Fruit fly (Drosophila melanogaster) whole organism, embryonic: ENCODE data around the gene Datp.

Source experiments
- Blimp-1 ChIP-seq: fragments of 200-800 bp; sonication (Bioruptor generic); optimal IDR thresholded peaks from 3 replicates; lab custom pipeline; 2018; ENCODE audit warnings: missing biosample characterization, missing genetic modification characterization, mild to moderate bottlenecking, moderate library complexity, missing genetic modification reagents
- CG10431 ChIP-seq: fragments of 200-800 bp; sonication (Bioruptor generic); optimal IDR thresholded peaks from 3 replicates; lab custom pipeline; 2018; ENCODE audit warnings: missing biosample characterization, mild to moderate bottlenecking, missing genetic modification characterization
- CG10959 ChIP-seq: fragments of 200-800 bp; sonication (Bioruptor generic); IDR thresholded peaks from 2 replicates; pipeline ENCODE4 v1.3.6; 2022; ENCODE audit warnings: missing biosample characterization, missing genetic modification characterization
- CG11456 ChIP-seq: fragments of 200-800 bp; sonication (Bioruptor generic); IDR thresholded peaks from 3 replicates; pipeline ENCODE4 v1.3.6; 2022; ENCODE audit warnings: missing biosample characterization, missing genetic modification characterization
- CG11504 ChIP-seq: fragments of 200-800 bp; sonication (Bioruptor generic); optimal IDR thresholded peaks from 3 replicates; lab custom pipeline; 2019; ENCODE audit warnings: missing biosample characterization, mild to moderate bottlenecking, missing genetic modification characterization, moderate library complexity
- CG11560 ChIP-seq: fragments of 200-800 bp; sonication (Bioruptor generic); IDR thresholded peaks from 3 replicates; pipeline ENCODE4 v1.3.6; 2022; ENCODE audit warnings: missing biosample characterization, missing genetic modification characterization
- CG11696 ChIP-seq: fragments of 200-800 bp; sonication (Bioruptor generic); IDR thresholded peaks from 2 replicates; pipeline ENCODE4 v1.3.6; 2022; ENCODE audit warnings: missing biosample characterization, missing genetic modification characterization
- CG12769 ChIP-seq: fragments of 200-800 bp; sonication (Bioruptor generic); optimal IDR thresholded peaks from 2 replicates; lab custom pipeline; 2019; ENCODE audit warnings: missing biosample characterization, mild to moderate bottlenecking, missing genetic modification characterization, moderate library complexity
- CG14441 ChIP-seq: fragments of 200-800 bp; sonication (Bioruptor generic); IDR thresholded peaks from 2 replicates; pipeline ENCODE4 v1.3.6; 2022; ENCODE audit warnings: missing biosample characterization, missing genetic modification characterization
- CG15514 ChIP-seq: fragments of 200-800 bp; sonication (Bioruptor generic); optimal IDR thresholded peaks from 3 replicates; lab custom pipeline; 2017; ENCODE audit warnings: missing biosample characterization, missing genetic modification characterization, mild to moderate bottlenecking, moderate library complexity, missing genetic modification reagents
- CG17328 ChIP-seq: fragments of 200-800 bp; sonication (Bioruptor generic); IDR thresholded peaks from 2 replicates; pipeline ENCODE4 v1.3.6; 2022; ENCODE audit warnings: missing biosample characterization, missing genetic modification characterization
- CG2116 ChIP-seq: fragments of 200-800 bp; sonication (Bioruptor generic); optimal IDR thresholded peaks from 3 replicates; lab custom pipeline; 2018; ENCODE audit warnings: missing biosample characterization, mild to moderate bottlenecking, missing genetic modification characterization
- CG3163 ChIP-seq: fragments of 200-800 bp; sonication (Bioruptor generic); optimal IDR thresholded peaks from 3 replicates; lab custom pipeline; 2016; ENCODE audit warnings: missing biosample characterization, missing genetic modification characterization
- CG34224 ChIP-seq: fragments of 200-800 bp; sonication (Bioruptor generic); IDR thresholded peaks from 3 replicates; pipeline ENCODE4 v1.3.6; 2022; ENCODE audit warnings: missing biosample characterization, missing genetic modification characterization; ENCODE audit not compliant: partially characterized antibody
- CG43689 ChIP-seq: fragments of 200-800 bp; sonication (Bioruptor generic); IDR thresholded peaks from 2 replicates; pipeline ENCODE4 v1.3.6; 2022; ENCODE audit warnings: missing biosample characterization, missing genetic modification characterization
- CG4707 ChIP-seq: fragments of 200-800 bp; sonication (Bioruptor generic); optimal IDR thresholded peaks from 2 replicates; lab custom pipeline; 2018; ENCODE audit warnings: missing biosample characterization, mild to moderate bottlenecking, missing genetic modification characterization, moderate library complexity
- CG5180 ChIP-seq: fragments of 200-800 bp; sonication (Bioruptor generic); optimal IDR thresholded peaks from 3 replicates; lab custom pipeline; 2017; ENCODE audit warnings: missing biosample characterization, missing genetic modification characterization, mild to moderate bottlenecking, moderate library complexity, missing genetic modification reagents
- CG6683 ChIP-seq: fragments of 200-800 bp; sonication (Bioruptor generic); optimal IDR thresholded peaks from 2 replicates; lab custom pipeline; 2017; ENCODE audit warnings: missing biosample characterization, mild to moderate bottlenecking, missing genetic modification characterization, missing genetic modification reagents
- CG8089 ChIP-seq: fragments of 200-800 bp; sonication (Bioruptor generic); optimal IDR thresholded peaks from 3 replicates; lab custom pipeline; 2016; ENCODE audit warnings: missing biosample characterization, missing genetic modification characterization
- CG9876 ChIP-seq: fragments of 200-800 bp; sonication (Bioruptor generic); optimal IDR thresholded peaks from 2 replicates; lab custom pipeline; 2016; ENCODE audit warnings: missing biosample characterization, missing genetic modification characterization
- Gsc ChIP-seq: fragments of 200-800 bp; sonication (Bioruptor generic); IDR thresholded peaks from 2 replicates; pipeline ENCODE4 v1.3.6; 2022; ENCODE audit warnings: missing biosample characterization, missing genetic modification characterization
- HLH3B ChIP-seq: fragments of 200-800 bp; sonication (Bioruptor generic); IDR thresholded peaks from 2 replicates; pipeline ENCODE4 v1.3.6; 2022; ENCODE audit warnings: missing biosample characterization, missing genetic modification characterization
- Hey ChIP-seq: fragments of 200-800 bp; sonication (Bioruptor generic); optimal IDR thresholded peaks from 3 replicates; lab custom pipeline; 2018; ENCODE audit warnings: missing biosample characterization, mild to moderate bottlenecking, missing genetic modification characterization
- Hmr ChIP-seq: fragments of 200-800 bp; sonication (Bioruptor generic); optimal IDR thresholded peaks from 3 replicates; lab custom pipeline; 2017; ENCODE audit warnings: mild to moderate bottlenecking, missing biosample characterization, missing genetic modification reagents, missing genetic modification characterization
- Ptx1 ChIP-seq: fragments of 200-800 bp; sonication (Bioruptor generic); IDR thresholded peaks from 2 replicates; pipeline ENCODE4 v1.3.6; 2022; ENCODE audit warnings: missing biosample characterization, missing genetic modification characterization
- Sox102F ChIP-seq: fragments of 200-800 bp; sonication (Bioruptor generic); optimal IDR thresholded peaks from 2 replicates; lab custom pipeline; 2018; ENCODE audit warnings: missing biosample characterization, mild to moderate bottlenecking, missing genetic modification characterization, moderate library complexity
- Usf ChIP-seq: fragments of 200-800 bp; sonication (Bioruptor generic); optimal IDR thresholded peaks from 2 replicates; lab custom pipeline; 2017; ENCODE audit warnings: missing genotype, missing biosample characterization, missing genetic modification characterization
- amos ChIP-seq: fragments of 200-800 bp; sonication (Bioruptor generic); IDR thresholded peaks from 2 replicates; pipeline ENCODE4 v1.3.6; 2022; ENCODE audit warnings: missing biosample characterization, missing genetic modification characterization; ENCODE audit not compliant: partially characterized antibody
- chinmo ChIP-seq: fragments of 200-800 bp; sonication (Bioruptor generic); IDR thresholded peaks from 4 replicates; pipeline ENCODE4 v1.3.6; 2022; ENCODE audit warnings: missing biosample characterization, missing genetic modification characterization; ENCODE audit not compliant: partially characterized antibody
- chm ChIP-seq: fragments of 200-800 bp; sonication (Bioruptor generic); IDR thresholded peaks from 2 replicates; pipeline ENCODE4 v1.3.6; 2022; ENCODE audit warnings: missing biosample characterization, missing genetic modification characterization
- crol ChIP-seq: fragments of 200-800 bp; sonication (Bioruptor generic); IDR thresholded peaks from 2 replicates; pipeline ENCODE4 v1.3.6; 2022; ENCODE audit warnings: missing biosample characterization, missing genetic modification characterization
- da ChIP-seq: fragments of 200-800 bp; sonication (Bioruptor generic); optimal IDR thresholded peaks from 2 replicates; lab custom pipeline; 2016; ENCODE audit warnings: missing biosample characterization, missing genetic modification characterization
- danr ChIP-seq: fragments of 200-800 bp; sonication (Bioruptor generic); IDR thresholded peaks from 2 replicates; pipeline ENCODE4 v1.3.6; 2022; ENCODE audit warnings: missing biosample characterization, missing genetic modification characterization
- dm ChIP-seq: fragments of 200-800 bp; sonication (Bioruptor generic); optimal IDR thresholded peaks from 3 replicates; lab custom pipeline; 2016; ENCODE audit warnings: missing biosample characterization, missing genetic modification characterization
- ems ChIP-seq: fragments of 200-800 bp; sonication (Bioruptor generic); optimal IDR thresholded peaks from 3 replicates; lab custom pipeline; 2016; ENCODE audit warnings: missing biosample characterization, missing genetic modification characterization
- esg ChIP-seq: fragments of 200-800 bp; sonication (Bioruptor generic); conservative IDR thresholded peaks from 2 replicates; pipeline ENCODE4 v1.3.6; 2022; ENCODE audit warnings: missing biosample characterization, missing genetic modification characterization
- fu2 ChIP-seq: fragments of 200-800 bp; sonication (Bioruptor generic); optimal IDR thresholded peaks from 2 replicates; lab custom pipeline; 2016; ENCODE audit warnings: missing biosample characterization, missing genetic modification characterization
- gfzf ChIP-seq: fragments of 200-800 bp; sonication (Bioruptor generic); optimal IDR thresholded peaks from 2 replicates; lab custom pipeline; 2016; ENCODE audit warnings: missing biosample characterization, mild to moderate bottlenecking, missing genetic modification characterization, moderate library complexity
- hbn ChIP-seq: fragments of 200-800 bp; sonication (Bioruptor generic); IDR thresholded peaks from 2 replicates; pipeline ENCODE4 v1.3.6; 2022; ENCODE audit warnings: missing biosample characterization, missing genetic modification characterization; ENCODE audit not compliant: partially characterized antibody
- jing ChIP-seq: fragments of 200-800 bp; sonication (Bioruptor generic); optimal IDR thresholded peaks from 2 replicates; lab custom pipeline; 2018; ENCODE audit warnings: missing biosample characterization, mild to moderate bottlenecking, missing genetic modification characterization
- klu ChIP-seq: fragments of 200-800 bp; sonication (Bioruptor generic); IDR thresholded peaks from 2 replicates; pipeline ENCODE4 v1.3.6; 2022; ENCODE audit warnings: missing biosample characterization, missing genetic modification characterization
- lmd ChIP-seq: fragments of 200-800 bp; sonication (Bioruptor generic); IDR thresholded peaks from 2 replicates; pipeline ENCODE4 v1.3.6; 2022; ENCODE audit warnings: missing biosample characterization, missing genetic modification characterization
- otp ChIP-seq: fragments of 200-800 bp; sonication (Bioruptor generic); IDR thresholded peaks from 3 replicates; pipeline ENCODE4, ENCODE4 v1.3.6; 2022; ENCODE audit warnings: missing biosample characterization, missing genetic modification characterization
- sr ChIP-seq: fragments of 200-800 bp; sonication (Bioruptor generic); IDR thresholded peaks from 3 replicates; pipeline ENCODE4 v1.3.6; 2022; ENCODE audit warnings: missing biosample characterization, missing genetic modification characterization
- ssp ChIP-seq: fragments of 200-800 bp; sonication (Bioruptor generic); IDR thresholded peaks from 2 replicates; pipeline ENCODE4 v1.3.6; 2022; ENCODE audit warnings: missing biosample characterization, missing genetic modification characterization
- tna ChIP-seq: fragments of 200-800 bp; sonication (Bioruptor generic); IDR thresholded peaks from 2 replicates; pipeline ENCODE4 v1.3.6; 2022; ENCODE audit warnings: missing biosample characterization, missing genetic modification characterization; ENCODE audit not compliant: partially characterized antibody
- trh ChIP-seq: fragments of 200-800 bp; sonication (Bioruptor generic); optimal IDR thresholded peaks from 2 replicates; lab custom pipeline; 2016; ENCODE audit warnings: missing biosample characterization, missing genetic modification characterization
- vvl ChIP-seq: fragments of 200-800 bp; sonication (Bioruptor generic); IDR thresholded peaks from 2 replicates; pipeline ENCODE4 v1.3.6; 2022; ENCODE audit warnings: missing biosample characterization, missing genetic modification characterization
- wdn ChIP-seq: fragments of 200-800 bp; sonication (Bioruptor generic); IDR thresholded peaks from 2 replicates; pipeline ENCODE4 v1.3.6; 2022; ENCODE audit warnings: missing biosample characterization, missing genetic modification characterization

The Datp gene

dm6 chr2L:9984078-9984772 lies 45.6 kb upstream of the Datp start, which contains the start of gene bib (continued):
- TF ChIP-seq Sox102F (GFP tag; lab: Kevin White, UChicago) (peak; percentile 84), vvl (GFP tag; lab: Robert Waterston, UW) (peak; percentile 74), lmd (GFP tag; lab: Robert Waterston, UW) (peak; percentile 74), amos (GFP tag; lab: Robert Waterston, UW) (peak; percentile 34; the same call in 1 of the 2 replicates), Usf (GFP tag; lab: Kevin White, UChicago) (peak; percentile 66), CG3163 (GFP tag; lab: Kevin White, UChicago) (no peak), fu2 (GFP tag; lab: Kevin White, UChicago) (no peak), CG15514 (GFP tag; lab: Kevin White, UChicago) (peak; percentile 52), wdn (GFP tag; lab: Robert Waterston, UW) (0 out of 2 replicates have a peak, but pooled peaks have one; percentile 20), CG10959 (GFP tag; lab: Robert Waterston, UW) (peak; percentile 79), gfzf (GFP tag; lab: Kevin White, UChicago) (no peak), CG5180 (peak; percentile 96), CG12769 (tag; lab: Kevin White, UChicago) (no peak), da (GFP tag; lab: Kevin White, UChicago) (no peak), CG8089 (GFP tag; lab: Kevin White, UChicago) (peak; percentile 16), tna (GFP tag; lab: Robert Waterston, UW) (no peak), Hmr (GFP tag; lab: Kevin White, UChicago) (peak; percentile 88), HLH3B (GFP tag; lab: Robert Waterston, UW) (peak; percentile 58), CG11696 (no peak), CG11504 (tag; lab: Kevin White, UChicago) (peak; percentile 89), CG2116 (GFP tag; lab: Kevin White, UChicago) (peak; percentile 71), sr (GFP tag; lab: Robert Waterston, UW) (peak; percentile 38; the same call in 1 of the 3 replicates), Blimp-1 (GFP tag; lab: Kevin White, UChicago) (peak; percentile 86), dm (no peak), CG11456 (GFP tag; lab: Robert Waterston, UW) (no peak), hbn (GFP tag; lab: Robert Waterston, UW) (no peak), jing (GFP tag; lab: Kevin White, UChicago) (peak; percentile 18), klu (GFP tag; lab: Robert Waterston, UW) (no peak; the same call in 1 of the 2 replicates), crol (no peak), chm (peak; percentile 85), CG11560 (no peak), CG6683 (GFP tag; lab: Kevin White, UChicago) (peak; percentile 65), ems (GFP tag; lab: Kevin White, UChicago) (peak; percentile 19), CG4707 (GFP tag; lab: Kevin White, UChicago) (peak; percentile 52), ssp (GFP tag; lab: Robert Waterston, UW) (peak; percentile 69), Hey (tag; lab: Kevin White, UChicago) (no peak), danr (GFP tag; lab: Robert Waterston, UW) (peak; percentile 56; the same call in 1 of the 2 replicates), CG10431 (peak; percentile 85), Ptx1 (peak; percentile 67), CG43689 (GFP tag; lab: Robert Waterston, UW) (no peak), Gsc (GFP tag; lab: Robert Waterston, UW) (no peak), CG17328 (peak; percentile 69), otp (GFP tag; lab: Robert Waterston, UW) (peak; percentile 58; the same call in 2 of the 3 replicates), CG9876 (no peak), chinmo (GFP tag; lab: Robert Waterston, UW) (no peak), CG14441 (peak; percentile 58; the same call in 1 of the 2 replicates), esg (GFP tag; lab: Robert Waterston, UW) (peak; percentile 60), CG34224 (GFP tag; lab: Robert Waterston, UW) (no peak), trh (GFP tag; lab: Kevin White, UChicago) (peak; percentile 32)
